Fruit fly (Drosophila melanogaster): ENCODE measurements around the gene CG14370.

- no peak for TF ChIP-seq CG3032 (tag; optimal IDR thresholded peaks at IDR 0.05)
- no peak for TF ChIP-seq CG10669 (GFP tag; optimal IDR thresholded peaks at IDR 0.05)
- TF ChIP-seq svp (GFP tag): no peak
- TF ChIP-seq esn (GFP tag; optimal IDR thresholded peaks at IDR 0.05): no peak
- TF ChIP-seq OdsH (GFP tag; optimal IDR thresholded peaks at IDR 0.05): no peak
- TF ChIP-seq net (GFP tag; optimal IDR thresholded peaks at IDR 0.05): no peak
- TF ChIP-seq CG10631 (GFP tag; optimal IDR thresholded peaks at IDR 0.05): no peak
- TF ChIP-seq topi (GFP tag; optimal IDR thresholded peaks at IDR 0.05): no peak
- no peak for TF ChIP-seq CG32006 (GFP tag; optimal IDR thresholded peaks at IDR 0.05)
- TF ChIP-seq Gug (GFP tag; IDR thresholded peaks at IDR 0.05): no peak
- TF ChIP-seq CG6854 (GFP tag; optimal IDR thresholded peaks at IDR 0.05): no peak
- no peak for TF ChIP-seq Lpt (GFP tag; optimal IDR thresholded peaks at IDR 0.05)
Measured at dm6 chr3R:13612333-13612732, 24.5 kb downstream of the CG14370 start, which contains the start of gene CG9757.

All from whole organism, prepupa.